Worm (Caenorhabditis elegans) whole organism, early embryonic: Measurements from ENCODE around the gene Y17G7B.23.

Experiments used
- ama-1 ChIP-seq: fragments of 150-350 bp; optimal IDR thresholded peaks from 2 replicates; lab custom pipeline; 2014
- ceh-36 ChIP-seq: sonication (generic microtip); optimal IDR thresholded peaks from 2 replicates; lab custom pipeline; 2016; ENCODE audit warnings: missing genetic modification characterization, inconsistent platforms, missing compliant biosample characterization
- flt-1 ChIP-seq: fragments of 200-800 bp; sonication (Bioruptor generic); IDR thresholded peaks from 2 replicates; pipeline ENCODE4 v1.3.6; 2022; ENCODE audit warnings: missing genetic modification characterization, missing compliant biosample characterization
- hmg-4 ChIP-seq: fragments of 200-800 bp; sonication (Bioruptor generic); optimal IDR thresholded peaks from 2 replicates; lab custom pipeline; 2018; ENCODE audit warnings: mild to moderate bottlenecking, missing genetic modification characterization, missing compliant biosample characterization
- tbx-11 ChIP-seq: fragments of 200-800 bp; sonication (Bioruptor generic); IDR thresholded peaks from 2 replicates; pipeline ENCODE4 v1.3.6; 2022; ENCODE audit warnings: missing genetic modification characterization, missing compliant biosample characterization

ce11 chrII:11954208-11954607 is 44.8 kb upstream of the Y17G7B.23 start, which contains the start of gene W03C9.6:
- TF ChIP-seq ama-1 (lab: Kevin White, UChicago) (no peak), hmg-4 (no peak), ceh-36 (tag; lab: Kevin White, UChicago) (no peak), tbx-11 (GFP tag; lab: Robert Waterston, UW) (no peak), flt-1 (no peak)
